Fruit fly (Drosophila melanogaster) S2 (cell line): Measurements from ENCODE around the gene CG10738.

Experiments used
- CG8478 ChIP-seq: fragments of >200 bp; optimal IDR thresholded peaks from 2 replicates; lab custom pipeline; 2018
- CTCF ChIP-seq, 2 experiments: fragments of >200 bp; optimal IDR thresholded peaks; 2 replicates each; lab custom pipeline; 2018

- no peak for TF ChIP-seq CG8478 (lab: Kevin White, UChicago)
- no peak for TF ChIP-seq CTCF (optimal IDR thresholded peaks at IDR 0.05; lab: Kevin White, UChicago)
Observed at dm6 chr3L:13490689-13491348, 40.2 kb downstream of the CG10738 start.
